Worm (Caenorhabditis elegans): ENCODE measurements around the gene ZK112.4.
A peak's percentile ranks its signal among the peaks of the same experiment; 100 is the strongest.

The ZK112.4 gene

ce11 chrIII:7729534-7730061, at the start of gene ZK112.4:
Gene ZK112.4, minus strand, starts transcription at chrIII:7730011.
- TF ChIP-seq nhr-2 (tag; optimal IDR thresholded peaks at IDR 0.05) = no peak
- TF ChIP-seq M03D4.4 (tag; optimal IDR thresholded peaks at IDR 0.05) = peak; percentile 48
- TF ChIP-seq elt-3 (tag; optimal IDR thresholded peaks at IDR 0.05) = no peak
- TF ChIP-seq lin-13 (tag; optimal IDR thresholded peaks at IDR 0.05) = peak; percentile 4
- TF ChIP-seq drap-1 (GFP tag; optimal IDR thresholded peaks at IDR 0.05) = peak; percentile 50
- TF ChIP-seq blmp-1 (tag; optimal IDR thresholded peaks at IDR 0.05) = no peak
- peak; percentile 60 for TF ChIP-seq ham-2 (GFP tag; optimal IDR thresholded peaks at IDR 0.05)
- peak; percentile 66 for TF ChIP-seq pha-4 (tag; optimal IDR thresholded peaks at IDR 0.05)
- TF ChIP-seq mep-1 (tag; optimal IDR thresholded peaks at IDR 0.05) = no peak
- TF ChIP-seq bed-3 (GFP tag; optimal IDR thresholded peaks at IDR 0.05) = no peak
- peak; percentile 15 for TF ChIP-seq ces-1 (GFP tag; optimal IDR thresholded peaks at IDR 0.05)
- TF ChIP-seq nhr-237 (tag; optimal IDR thresholded peaks at IDR 0.05) = peak; percentile 78
- peak; percentile 90 for TF ChIP-seq unc-62 (GFP tag; optimal IDR thresholded peaks at IDR 0.05)
- peak; percentile 68 for TF ChIP-seq sptf-1 (tag; optimal IDR thresholded peaks at IDR 0.05)
- TF ChIP-seq lin-32 (GFP tag; optimal IDR thresholded peaks at IDR 0.05) = no peak
- no peak for TF ChIP-seq unc-39 (tag; optimal IDR thresholded peaks at IDR 0.05)
- no peak for TF ChIP-seq ceh-83 (GFP tag; optimal IDR thresholded peaks at IDR 0.05)
- peak; percentile 95 for TF ChIP-seq unc-120 (tag; optimal IDR thresholded peaks at IDR 0.05; ENCODE audit: poor library complexity, severe bottlenecking)
- TF ChIP-seq mls-2 (tag; optimal IDR thresholded peaks at IDR 0.05) = peak; percentile 22
- TF ChIP-seq mab-5 (tag; optimal IDR thresholded peaks at IDR 0.05) = no peak
- peak; percentile 76 for TF ChIP-seq hlh-1 (tag; optimal IDR thresholded peaks at IDR 0.05)

DNA sequence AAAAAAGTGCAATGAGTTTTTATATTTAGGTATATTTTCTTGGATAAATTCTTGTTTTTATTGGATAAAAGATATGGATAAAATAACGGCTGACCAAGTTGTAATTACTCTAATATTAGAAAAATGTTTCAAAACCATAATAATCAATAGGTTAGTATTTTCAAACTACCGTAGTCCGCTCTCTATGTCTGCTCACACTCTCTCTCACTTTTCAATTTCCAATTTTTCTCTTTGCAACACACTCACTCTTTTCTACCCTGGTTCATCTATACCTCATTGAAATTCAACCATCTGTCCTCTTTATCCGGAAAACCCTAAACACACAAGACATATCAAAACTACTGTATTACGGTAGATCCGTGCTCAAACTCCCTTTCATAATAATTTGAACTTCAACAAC, 49.5 kb upstream of the ZK112.4 start:
- TF ChIP-seq nhr-2 (tag; optimal IDR thresholded peaks at IDR 0.05) (no peak), ceh-83 (GFP tag; optimal IDR thresholded peaks at IDR 0.05) (no peak), mls-2 (tag; optimal IDR thresholded peaks at IDR 0.05) (no peak), lsy-2 (tag; optimal IDR thresholded peaks at IDR 0.05) (peak; percentile 27), bed-3 (GFP tag; optimal IDR thresholded peaks at IDR 0.05) (no peak), sptf-1 (tag; optimal IDR thresholded peaks at IDR 0.05) (no peak)

- no peak for TF ChIP-seq ztf-11 (tag; optimal IDR thresholded peaks at IDR 0.05)
- peak; percentile 94 for TF ChIP-seq mab-5 (tag; optimal IDR thresholded peaks at IDR 0.05)
- TF ChIP-seq sptf-1 (tag; optimal IDR thresholded peaks at IDR 0.05) = no peak
- no peak for TF ChIP-seq bed-3 (GFP tag; optimal IDR thresholded peaks at IDR 0.05)
- TF ChIP-seq lsy-2 (tag; optimal IDR thresholded peaks at IDR 0.05) = peak; percentile 88
- no peak for TF ChIP-seq ham-2 (GFP tag; optimal IDR thresholded peaks at IDR 0.05)
- TF ChIP-seq ces-1 (GFP tag; optimal IDR thresholded peaks at IDR 0.05) = no peak
- no peak for TF ChIP-seq lin-32 (GFP tag; optimal IDR thresholded peaks at IDR 0.05)
- TF ChIP-seq snpc-4 (tag; optimal IDR thresholded peaks at IDR 0.05) = no peak
- no peak for TF ChIP-seq nhr-237 (tag; optimal IDR thresholded peaks at IDR 0.05)
- TF ChIP-seq ceh-43 (GFP tag; optimal IDR thresholded peaks at IDR 0.05) = no peak
- TF ChIP-seq M03D4.4 (tag; optimal IDR thresholded peaks at IDR 0.05) = no peak
- no peak for TF ChIP-seq elt-3 (tag; optimal IDR thresholded peaks at IDR 0.05)
- no peak for TF ChIP-seq nhr-76 (tag; optimal IDR thresholded peaks at IDR 0.05)
- no peak for TF ChIP-seq nhr-12 (tag; optimal IDR thresholded peaks at IDR 0.05)
- TF ChIP-seq zip-8 (tag; optimal IDR thresholded peaks at IDR 0.05) = no peak
- no peak for TF ChIP-seq nhr-28 (tag; optimal IDR thresholded peaks at IDR 0.05)
- TF ChIP-seq cnd-1 (tag; optimal IDR thresholded peaks at IDR 0.05) = no peak
- TF ChIP-seq mep-1 (tag; optimal IDR thresholded peaks at IDR 0.05) = no peak
- no peak for TF ChIP-seq pha-4 (tag; optimal IDR thresholded peaks at IDR 0.05)
- no peak for TF ChIP-seq tbx-8 (GFP tag; optimal IDR thresholded peaks at IDR 0.05)
- TF ChIP-seq unc-120 (tag; optimal IDR thresholded peaks at IDR 0.05; ENCODE audit: poor library complexity, severe bottlenecking) = no peak
- TF ChIP-seq unc-39 (tag; optimal IDR thresholded peaks at IDR 0.05) = no peak
- no peak for TF ChIP-seq ceh-83 (GFP tag; optimal IDR thresholded peaks at IDR 0.05)
- no peak for TF ChIP-seq mls-2 (tag; optimal IDR thresholded peaks at IDR 0.05)
- TF ChIP-seq flh-1 (GFP tag; optimal IDR thresholded peaks at IDR 0.05) = no peak
- TF ChIP-seq elt-1 (tag; optimal IDR thresholded peaks at IDR 0.05; ENCODE audit: borderline replicate concordance, insufficient read depth) = no peak
- TF ChIP-seq nhr-2 (tag; optimal IDR thresholded peaks at IDR 0.05) = peak; percentile 48
- TF ChIP-seq unc-62 (GFP tag; optimal IDR thresholded peaks at IDR 0.05) = peak; percentile 78
- peak; percentile 88 for TF ChIP-seq hlh-1 (tag; optimal IDR thresholded peaks at IDR 0.05)
- no peak for TF ChIP-seq blmp-1 (tag; optimal IDR thresholded peaks at IDR 0.05)
- TF ChIP-seq drap-1 (GFP tag; optimal IDR thresholded peaks at IDR 0.05) = no peak
- no peak for TF ChIP-seq lin-13 (tag; optimal IDR thresholded peaks at IDR 0.05)
- TF ChIP-seq ceh-39 (tag; optimal IDR thresholded peaks at IDR 0.05) = no peak
Observed at ce11 chrIII:7778530-7778929, 48.7 kb upstream of the ZK112.4 start.

Data from whole organism, mixed stage, embryonic.